Worm (Caenorhabditis elegans): ENCODE results near the gene F56D6.8.

ce11 chrIV:3941658-3942328 is 47.6 kb upstream of the F56D6.8 start, which contains the start of gene clec-174:
- TF ChIP-seq med-1 (GFP tag; optimal IDR thresholded peaks at IDR 0.05; ENCODE audit: insufficient read depth), result no peak
- TF ChIP-seq ref-1 (GFP tag; conservative IDR thresholded peaks at IDR 0.05), result no peak
- TF ChIP-seq ztf-29 (GFP tag; IDR thresholded peaks at IDR 0.05), result no peak
- TF ChIP-seq cog-1 (tag; optimal IDR thresholded peaks at IDR 0.05), result no peak

Data from whole organism, midembryonic.